Fruit fly (Drosophila melanogaster) whole organism, embryonic: ENCODE results near the gene sdk.

Experiments
- Atf-2 ChIP-seq: fragments of 200-800 bp; sonication (Bioruptor generic); optimal IDR thresholded peaks from 2 replicates; lab custom pipeline; 2016; ENCODE audit warnings: missing biosample characterization, missing genetic modification characterization
- Awh ChIP-seq: fragments of 200-800 bp; sonication (Bioruptor generic); IDR thresholded peaks from 2 replicates; pipeline ENCODE4, ENCODE4 v1.3.6; 2022; ENCODE audit warnings: missing biosample characterization, missing genetic modification characterization
- BEAF-32 ChIP-seq: fragments of 200-800 bp; sonication (Bioruptor generic); optimal IDR thresholded peaks from 3 replicates; lab custom pipeline; 2017; ENCODE audit warnings: missing biosample characterization, missing genetic modification characterization, mild to moderate bottlenecking, moderate library complexity, missing genetic modification reagents
- CG11247 ChIP-seq: fragments of 200-800 bp; sonication (Bioruptor generic); IDR thresholded peaks from 2 replicates; pipeline ENCODE4 v1.3.6; 2022; ENCODE audit warnings: missing biosample characterization, missing genetic modification characterization
- CG11456 ChIP-seq: fragments of 200-800 bp; sonication (Bioruptor generic); IDR thresholded peaks from 3 replicates; pipeline ENCODE4 v1.3.6; 2022; ENCODE audit warnings: missing biosample characterization, missing genetic modification characterization
- CG12071 ChIP-seq: fragments of 200-800 bp; sonication (Bioruptor generic); optimal IDR thresholded peaks from 3 replicates; lab custom pipeline; 2018; ENCODE audit warnings: missing biosample characterization, mild to moderate bottlenecking, missing genetic modification characterization
- CG12104 ChIP-seq: fragments of 200-800 bp; sonication (Bioruptor generic); optimal IDR thresholded peaks from 3 replicates; lab custom pipeline; 2016; ENCODE audit warnings: missing biosample characterization, missing genetic modification characterization
- CG12219 ChIP-seq: fragments of 200-800 bp; sonication (Bioruptor generic); optimal IDR thresholded peaks from 3 replicates; lab custom pipeline; 2018; ENCODE audit warnings: missing biosample characterization, mild to moderate bottlenecking, missing genetic modification characterization
- CG1233 ChIP-seq: fragments of 200-800 bp; sonication (Bioruptor generic); optimal IDR thresholded peaks from 4 replicates; lab custom pipeline; 2018; ENCODE audit warnings: missing biosample characterization, mild to moderate bottlenecking, missing genetic modification characterization
- CG1529 ChIP-seq: fragments of 200-800 bp; sonication (Bioruptor generic); optimal IDR thresholded peaks from 3 replicates; lab custom pipeline; 2018; ENCODE audit warnings: missing biosample characterization, missing genetic modification characterization
- CG17385 ChIP-seq: fragments of 200-800 bp; sonication (Bioruptor generic); optimal IDR thresholded peaks from 3 replicates; lab custom pipeline; 2018; ENCODE audit warnings: missing biosample characterization, mild to moderate bottlenecking, missing genetic modification characterization
- CG33213 ChIP-seq: fragments of 200-800 bp; sonication (Bioruptor generic); optimal IDR thresholded peaks from 3 replicates; lab custom pipeline; 2016; ENCODE audit warnings: missing biosample characterization, missing genetic modification characterization
- CG42726 ChIP-seq: fragments of 200-800 bp; sonication (Bioruptor generic); IDR thresholded peaks from 2 replicates; pipeline ENCODE4 v1.3.6; 2022; ENCODE audit warnings: missing biosample characterization, missing genetic modification characterization; ENCODE audit not compliant: partially characterized antibody
- CG4328 ChIP-seq: fragments of 200-800 bp; sonication (Bioruptor generic); optimal IDR thresholded peaks from 3 replicates; lab custom pipeline; 2017; ENCODE audit warnings: missing biosample characterization, missing genetic modification reagents, missing genetic modification characterization
- CG4854 ChIP-seq: fragments of 200-800 bp; sonication (Bioruptor generic); optimal IDR thresholded peaks from 2 replicates; lab custom pipeline; 2016; ENCODE audit warnings: missing biosample characterization, missing genetic modification characterization, inconsistent platforms
- CG5245 ChIP-seq: fragments of 200-800 bp; sonication (Bioruptor generic); optimal IDR thresholded peaks from 3 replicates; lab custom pipeline; 2016; ENCODE audit warnings: missing biosample characterization, missing genetic modification characterization
- CG6854 ChIP-seq: fragments of 200-800 bp; sonication (Bioruptor generic); optimal IDR thresholded peaks from 3 replicates; lab custom pipeline; 2017; ENCODE audit warnings: missing biosample characterization, mild to moderate bottlenecking, missing genetic modification characterization
- CG8290 ChIP-seq, 3 experiments: fragments of 200-800 bp; sonication (Bioruptor generic); optimal IDR thresholded peaks; 2 replicates each; lab custom pipeline; 2016 to 2019; ENCODE audit warnings: missing biosample characterization in 3 of 3, missing genetic modification characterization in 3 of 3, mild to moderate bottlenecking in 2 of 3, moderate library complexity in 1 of 3
- CG8944 ChIP-seq: fragments of 200-800 bp; sonication (Bioruptor generic); optimal IDR thresholded peaks from 3 replicates; lab custom pipeline; 2016; ENCODE audit warnings: missing biosample characterization, missing genetic modification characterization
- CG9876 ChIP-seq: fragments of 200-800 bp; sonication (Bioruptor generic); optimal IDR thresholded peaks from 2 replicates; lab custom pipeline; 2016; ENCODE audit warnings: missing biosample characterization, missing genetic modification characterization
- Chrac-16 ChIP-seq: fragments of 200-800 bp; sonication (Bioruptor generic); optimal IDR thresholded peaks from 3 replicates; lab custom pipeline; 2016; ENCODE audit warnings: missing biosample characterization, missing genetic modification characterization
- Dref ChIP-seq: fragments of 200-800 bp; sonication (Bioruptor generic); IDR thresholded peaks from 2 replicates; pipeline ENCODE4 v1.3.6; 2022; ENCODE audit warnings: missing biosample characterization, missing genetic modification characterization
- Elba2 ChIP-seq: fragments of 200-800 bp; sonication (Bioruptor generic); optimal IDR thresholded peaks from 3 replicates; lab custom pipeline; 2016; ENCODE audit warnings: missing biosample characterization, missing genetic modification characterization
- H2.0 ChIP-seq: fragments of 200-800 bp; sonication (Bioruptor generic); IDR thresholded peaks from 2 replicates; pipeline ENCODE4 v1.3.6; 2022; ENCODE audit warnings: missing biosample characterization, missing genetic modification characterization
- Hr78 ChIP-seq, 2 experiments: fragments of 200-800 bp in 1 of 2; fragments of >200 bp in 1 of 2; sonication (Bioruptor generic) in 1 of 2; optimal IDR thresholded peaks; 2 replicates each; lab custom pipeline; 2017 to 2019; ENCODE audit warnings: missing biosample characterization in 2 of 2, missing genetic modification characterization in 2 of 2, mild to moderate bottlenecking in 1 of 2, moderate library complexity in 1 of 2
- Lhr ChIP-seq: fragments of 200-800 bp; sonication (Bioruptor generic); optimal IDR thresholded peaks from 3 replicates; lab custom pipeline; 2017; ENCODE audit warnings: mild to moderate bottlenecking, missing biosample characterization, missing genetic modification reagents, missing genetic modification characterization
- Lim3 ChIP-seq: fragments of 200-800 bp; sonication (Bioruptor generic); IDR thresholded peaks from 2 replicates; pipeline ENCODE4 v1.3.6; 2022; ENCODE audit warnings: missing biosample characterization, missing genetic modification characterization
- MESR4 ChIP-seq: fragments of 200-800 bp; sonication (Bioruptor generic); optimal IDR thresholded peaks from 2 replicates; lab custom pipeline; 2018; ENCODE audit warnings: missing biosample characterization, mild to moderate bottlenecking, missing genetic modification characterization, moderate library complexity
- Nf-YC ChIP-seq: fragments of 200-800 bp; optimal IDR thresholded peaks from 3 replicates; lab custom pipeline; 2019; ENCODE audit warnings: missing biosample characterization, mild to moderate bottlenecking, missing genetic modification characterization, moderate library complexity
- Oaz ChIP-seq: fragments of 200-800 bp; sonication (Bioruptor generic); IDR thresholded peaks from 2 replicates; pipeline ENCODE4 v1.3.6; 2022; ENCODE audit warnings: missing biosample characterization, missing genetic modification characterization
- Scr ChIP-seq: fragments of 200-800 bp; sonication (Bioruptor generic); IDR thresholded peaks from 2 replicates; pipeline ENCODE4 v1.3.6; 2022; ENCODE audit warnings: missing biosample characterization, missing genetic modification characterization; ENCODE audit not compliant: partially characterized antibody
- Sin3A ChIP-seq: fragments of >200 bp; optimal IDR thresholded peaks from 2 replicates; lab custom pipeline; 2018
- Vsx1 ChIP-seq: fragments of 200-800 bp; sonication (Bioruptor generic); optimal IDR thresholded peaks from 2 replicates; lab custom pipeline; 2017; ENCODE audit warnings: missing biosample characterization, mild to moderate bottlenecking, missing genetic modification characterization, missing genetic modification reagents
- al ChIP-seq: fragments of 200-800 bp; sonication (Bioruptor generic); IDR thresholded peaks from 2 replicates; pipeline ENCODE4 v1.3.6; 2022; ENCODE audit warnings: missing biosample characterization, missing genetic modification characterization
- bbx ChIP-seq: fragments of 200-800 bp; sonication (Bioruptor generic); IDR thresholded peaks from 2 replicates; pipeline ENCODE4 v1.3.6; 2022; ENCODE audit warnings: missing biosample characterization, missing genetic modification characterization; ENCODE audit not compliant: partially characterized antibody
- cas ChIP-seq: fragments of 200-800 bp; sonication (Bioruptor generic); IDR thresholded peaks from 2 replicates; pipeline ENCODE4 v1.3.6; 2022; ENCODE audit warnings: missing biosample characterization, missing genetic modification characterization
- disco-r ChIP-seq: fragments of 200-800 bp; sonication (Bioruptor generic); optimal IDR thresholded peaks from 2 replicates; lab custom pipeline; 2016; ENCODE audit warnings: missing biosample characterization, missing genetic modification characterization
- emc ChIP-seq: fragments of 200-800 bp; sonication (Bioruptor generic); optimal IDR thresholded peaks from 2 replicates; lab custom pipeline; 2016; ENCODE audit warnings: missing biosample characterization, missing genetic modification characterization
- fru ChIP-seq: fragments of >200 bp; optimal IDR thresholded peaks from 2 replicates; lab custom pipeline; 2017
- gsb-n ChIP-seq: fragments of 200-800 bp; sonication (Bioruptor generic); optimal IDR thresholded peaks from 3 replicates; lab custom pipeline; 2018; ENCODE audit warnings: missing biosample characterization, mild to moderate bottlenecking, missing genetic modification characterization
- hth ChIP-seq: fragments of >200 bp; optimal IDR thresholded peaks from 2 replicates; lab custom pipeline; 2017; ENCODE audit warnings: inconsistent platforms
- inv ChIP-seq: fragments of 200-800 bp; sonication (Bioruptor generic); IDR thresholded peaks from 2 replicates; pipeline ENCODE4 v1.3.6; 2022; ENCODE audit warnings: missing biosample characterization, missing genetic modification characterization; ENCODE audit not compliant: partially characterized antibody
- klu ChIP-seq: fragments of 200-800 bp; sonication (Bioruptor generic); IDR thresholded peaks from 2 replicates; pipeline ENCODE4 v1.3.6; 2022; ENCODE audit warnings: missing biosample characterization, missing genetic modification characterization
- knrl ChIP-seq: fragments of 200-800 bp; sonication (Bioruptor generic); IDR thresholded peaks from 3 replicates; pipeline ENCODE4 v1.3.6; 2022; ENCODE audit warnings: missing biosample characterization, missing genetic modification characterization; ENCODE audit not compliant: partially characterized antibody
- lola ChIP-seq, 3 experiments: fragments of >200 bp in 2 of 3; fragments of 200-800 bp in 1 of 3; sonication (Bioruptor generic) in 1 of 3; optimal IDR thresholded peaks; 2 replicates each; lab custom pipeline; 2017 to 2019; ENCODE audit warnings: missing biosample characterization in 3 of 3, missing genetic modification characterization in 3 of 3, mild to moderate bottlenecking in 1 of 3, moderate library complexity in 1 of 3
- nerfin-1 ChIP-seq: fragments of 200-800 bp; sonication (Bioruptor generic); optimal IDR thresholded peaks from 3 replicates; lab custom pipeline; 2019; ENCODE audit warnings: missing biosample characterization, mild to moderate bottlenecking, missing genetic modification characterization, moderate library complexity
- nmo ChIP-seq: fragments of 200-800 bp; sonication (Bioruptor generic); optimal IDR thresholded peaks from 2 replicates; lab custom pipeline; 2018; ENCODE audit warnings: missing biosample characterization, mild to moderate bottlenecking, missing genetic modification characterization, moderate library complexity
- oc ChIP-seq: fragments of 200-800 bp; sonication (Bioruptor generic); optimal IDR thresholded peaks from 2 replicates; lab custom pipeline; 2018; ENCODE audit warnings: missing biosample characterization, mild to moderate bottlenecking, missing genetic modification characterization, moderate library complexity
- ssp ChIP-seq: fragments of 200-800 bp; sonication (Bioruptor generic); IDR thresholded peaks from 2 replicates; pipeline ENCODE4 v1.3.6; 2022; ENCODE audit warnings: missing biosample characterization, missing genetic modification characterization
- tup ChIP-seq: fragments of 200-800 bp; sonication (Bioruptor generic); optimal IDR thresholded peaks from 2 replicates; lab custom pipeline; 2016; ENCODE audit warnings: missing biosample characterization, mild to moderate bottlenecking, missing genetic modification characterization, moderate library complexity
- vvl ChIP-seq: fragments of 200-800 bp; sonication (Bioruptor generic); IDR thresholded peaks from 2 replicates; pipeline ENCODE4 v1.3.6; 2022; ENCODE audit warnings: missing biosample characterization, missing genetic modification characterization

sdk gene

DNA sequence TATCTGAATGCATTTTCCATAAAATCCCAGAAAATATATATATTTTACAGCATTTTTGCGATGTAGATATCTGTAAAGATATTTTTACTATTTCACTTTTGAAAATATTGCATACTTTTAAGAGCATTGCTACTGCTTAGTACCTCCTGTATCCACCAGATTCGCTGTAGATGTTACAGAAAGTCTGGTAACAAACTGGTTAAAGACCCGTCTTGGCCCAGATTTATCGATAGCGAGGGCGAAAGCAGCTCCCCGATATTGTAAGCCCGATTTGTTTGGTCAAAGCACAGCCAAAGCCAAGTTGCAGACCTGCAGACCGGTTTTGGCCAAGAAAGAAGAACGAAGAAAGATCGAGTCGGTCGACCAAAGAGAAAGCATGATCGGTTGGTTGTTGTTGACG, 97.8 kb downstream of the sdk start, which contains the start of gene tw:
Gene tw (plus strand): TSS at position 291 of the 400 bp plus-strand sequence.
- TF ChIP-seq disco-r (GFP tag; lab: Kevin White, UChicago) (no peak), CG11456 (no peak), Sin3A (lab: Kevin White, UChicago) (no peak), CG12071 (GFP tag; lab: Kevin White, UChicago) (no peak), knrl (GFP tag; lab: Robert Waterston, UW) (peak; percentile 40; the same call in 2 of the 3 replicates), MESR4 (GFP tag; lab: Kevin White, UChicago) (no peak), Awh (GFP tag; lab: Robert Waterston, UW) (no peak), Vsx1 (GFP tag; lab: Kevin White, UChicago) (no peak), bbx (peak; percentile 72), emc (GFP tag; lab: Kevin White, UChicago) (no peak), CG5245 (GFP tag; lab: Kevin White, UChicago) (no peak), CG1529 (GFP tag; lab: Kevin White, UChicago) (no peak), Hr78 (GFP tag; optimal IDR thresholded peaks at IDR 0.05; lab: Kevin White, UChicago) (no peak), lola (GFP tag; optimal IDR thresholded peaks at IDR 0.05; lab: Kevin White, UChicago) (no peak), CG8944 (GFP tag; lab: Kevin White, UChicago) (no peak), CG8290 (GFP tag; optimal IDR thresholded peaks at IDR 0.05; lab: Kevin White, UChicago) (no peak), CG8290 (tag; optimal IDR thresholded peaks at IDR 0.05; lab: Kevin White, UChicago) (no peak), oc (tag; lab: Kevin White, UChicago) (no peak), Elba2 (GFP tag; lab: Kevin White, UChicago) (no peak), CG17385 (GFP tag; lab: Kevin White, UChicago) (no peak), Lim3 (no peak), cas (GFP tag; lab: Robert Waterston, UW) (no peak), gsb-n (tag; lab: Kevin White, UChicago) (no peak), CG11247 (GFP tag; lab: Robert Waterston, UW) (no peak), klu (GFP tag; lab: Robert Waterston, UW) (no peak), Dref (peak; percentile 61), Chrac-16 (GFP tag; lab: Kevin White, UChicago) (no peak), al (GFP tag; lab: Robert Waterston, UW) (no peak), CG4854 (no peak), CG4328 (GFP tag; lab: Kevin White, UChicago) (no peak), CG33213 (no peak), ssp (no peak), Atf-2 (GFP tag; lab: Kevin White, UChicago) (no peak), vvl (GFP tag; lab: Robert Waterston, UW) (0 out of 2 replicates have a peak, but pooled peaks have one; percentile 16), nerfin-1 (tag; lab: Kevin White, UChicago) (no peak), BEAF-32 (peak; percentile 52), CG6854 (no peak), tup (GFP tag; lab: Kevin White, UChicago) (no peak), CG42726 (GFP tag; lab: Robert Waterston, UW) (0 out of 2 replicates have a peak, but pooled peaks have one; percentile 13), CG12104 (no peak), CG12219 (no peak), Oaz (no peak), Scr (GFP tag; lab: Robert Waterston, UW) (peak; percentile 50; the same call in 1 of the 2 replicates), H2.0 (no peak), Nf-YC (tag; lab: Kevin White, UChicago) (no peak), hth (no peak), inv (0 out of 2 replicates have a peak, but pooled peaks have one; percentile 6), Lhr (GFP tag; lab: Kevin White, UChicago) (peak; percentile 13), CG1233 (GFP tag; lab: Kevin White, UChicago) (no peak), CG9876 (GFP tag; lab: Kevin White, UChicago) (no peak), nmo (GFP tag; lab: Kevin White, UChicago) (no peak), fru (lab: Kevin White, UChicago) (no peak)
